Fruit fly (Drosophila melanogaster) whole organism, prepupa: ENCODE measurements around the gene Jhbp2.

Experiments used
- CG10631 ChIP-seq: fragments of 200-800 bp; sonication (Bioruptor generic); optimal IDR thresholded peaks from 2 replicates; lab custom pipeline; 2016; ENCODE audit warnings: missing biosample characterization, missing genetic modification characterization
- CG10669 ChIP-seq: fragments of 200-800 bp; sonication (Bioruptor generic); optimal IDR thresholded peaks from 3 replicates; lab custom pipeline; 2018; ENCODE audit warnings: missing biosample characterization, mild to moderate bottlenecking, missing genetic modification characterization, moderate library complexity
- CG11294 ChIP-seq: fragments of 200-800 bp; sonication (Bioruptor generic); IDR thresholded peaks from 2 replicates; pipeline ENCODE4 v1.3.6; 2022; ENCODE audit warnings: missing biosample characterization, missing genetic modification characterization
- CG11762 ChIP-seq: fragments of 200-800 bp; sonication (Bioruptor generic); optimal IDR thresholded peaks from 3 replicates; lab custom pipeline; 2016; ENCODE audit warnings: missing biosample characterization, missing genetic modification characterization; ENCODE audit not compliant: insufficient read depth
- CG11902 ChIP-seq: fragments of 200-800 bp; sonication (Bioruptor generic); optimal IDR thresholded peaks from 3 replicates; lab custom pipeline; 2016; ENCODE audit warnings: missing biosample characterization, missing genetic modification characterization
- CG15336 ChIP-seq: fragments of 200-800 bp; sonication (Bioruptor generic); IDR thresholded peaks from 2 replicates; pipeline ENCODE4 v1.3.6; 2022; ENCODE audit warnings: missing biosample characterization, missing genetic modification characterization
- CG1621 ChIP-seq: fragments of 200-800 bp; sonication (Bioruptor generic); optimal IDR thresholded peaks from 3 replicates; lab custom pipeline; 2018; ENCODE audit warnings: missing biosample characterization, mild to moderate bottlenecking, missing genetic modification characterization
- CG16779 ChIP-seq: fragments of 200-800 bp; sonication (Bioruptor generic); optimal IDR thresholded peaks from 3 replicates; lab custom pipeline; 2017; ENCODE audit warnings: missing biosample characterization, mild to moderate bottlenecking, missing genetic modification characterization
- CG3032 ChIP-seq: fragments of 200-800 bp; optimal IDR thresholded peaks from 2 replicates; lab custom pipeline; 2019; ENCODE audit warnings: missing biosample characterization, mild to moderate bottlenecking, missing genetic modification characterization, moderate library complexity
- CG31627 ChIP-seq: fragments of 200-800 bp; sonication (Bioruptor generic); optimal IDR thresholded peaks from 3 replicates; lab custom pipeline; 2016; ENCODE audit warnings: missing biosample characterization, missing genetic modification characterization
- CG32006 ChIP-seq: fragments of 200-800 bp; sonication (Bioruptor generic); optimal IDR thresholded peaks from 3 replicates; lab custom pipeline; 2017; ENCODE audit warnings: missing biosample characterization, mild to moderate bottlenecking, missing genetic modification characterization
- CG34406 ChIP-seq: fragments of 200-800 bp; sonication (Bioruptor generic); optimal IDR thresholded peaks from 3 replicates; lab custom pipeline; 2016; ENCODE audit warnings: missing biosample characterization, missing genetic modification characterization
- CG3919 ChIP-seq: fragments of 200-800 bp; sonication (Bioruptor generic); optimal IDR thresholded peaks from 3 replicates; lab custom pipeline; 2016; ENCODE audit warnings: missing biosample characterization, missing genetic modification characterization
- CG4318 ChIP-seq: fragments of 200-800 bp; sonication (Bioruptor generic); optimal IDR thresholded peaks from 3 replicates; lab custom pipeline; 2017; ENCODE audit warnings: missing biosample characterization, mild to moderate bottlenecking, missing genetic modification characterization
- CG6163 ChIP-seq: fragments of 200-800 bp; sonication (Bioruptor generic); IDR thresholded peaks from 3 replicates; pipeline ENCODE4 v1.3.6; 2022; ENCODE audit warnings: missing biosample characterization, missing genetic modification characterization
- CG6276 ChIP-seq: fragments of 200-800 bp; sonication (Bioruptor generic); optimal IDR thresholded peaks from 2 replicates; lab custom pipeline; 2017; ENCODE audit warnings: missing biosample characterization, mild to moderate bottlenecking, missing genetic modification characterization
- CG6792 ChIP-seq: fragments of 200-800 bp; sonication (Bioruptor generic); optimal IDR thresholded peaks from 3 replicates; lab custom pipeline; 2016; ENCODE audit warnings: missing biosample characterization, missing genetic modification characterization
- CG6808 ChIP-seq: fragments of 200-800 bp; sonication (Bioruptor generic); optimal IDR thresholded peaks from 3 replicates; lab custom pipeline; 2017; ENCODE audit warnings: missing biosample characterization, missing genetic modification characterization, mild to moderate bottlenecking, moderate library complexity, missing genetic modification reagents
- CG6854 ChIP-seq: fragments of 200-800 bp; sonication (Bioruptor generic); optimal IDR thresholded peaks from 2 replicates; lab custom pipeline; 2017; ENCODE audit warnings: missing biosample characterization, mild to moderate bottlenecking, missing genetic modification characterization
- CG7368 ChIP-seq: fragments of 200-800 bp; sonication (Bioruptor generic); optimal IDR thresholded peaks from 3 replicates; lab custom pipeline; 2016; ENCODE audit warnings: missing biosample characterization, missing genetic modification characterization
- CG8119 ChIP-seq: fragments of 200-800 bp; sonication (Bioruptor generic); IDR thresholded peaks from 3 replicates; pipeline ENCODE4 v1.3.6; 2022; ENCODE audit warnings: missing biosample characterization, missing genetic modification characterization
- CG8319 ChIP-seq: fragments of 200-800 bp; sonication (Bioruptor generic); optimal IDR thresholded peaks from 3 replicates; lab custom pipeline; 2016; ENCODE audit warnings: missing biosample characterization, missing genetic modification characterization
- CG8632 ChIP-seq: fragments of 200-800 bp; sonication (Bioruptor generic); optimal IDR thresholded peaks from 3 replicates; lab custom pipeline; 2016; ENCODE audit warnings: missing biosample characterization, missing genetic modification characterization
- CG9139 ChIP-seq: fragments of 200-800 bp; sonication (Bioruptor generic); optimal IDR thresholded peaks from 3 replicates; lab custom pipeline; 2017; ENCODE audit warnings: missing biosample characterization, mild to moderate bottlenecking, missing genetic modification characterization
- Eip75B ChIP-seq: fragments of 200-800 bp; sonication (Bioruptor generic); optimal IDR thresholded peaks from 3 replicates; lab custom pipeline; 2016; ENCODE audit warnings: missing biosample characterization, missing genetic modification characterization
- Eip78C ChIP-seq: fragments of 200-800 bp; sonication (Bioruptor generic); peaks from one replicate; lab custom pipeline; 2016; ENCODE audit warnings: missing biosample characterization, missing genetic modification characterization
- Gug ChIP-seq: fragments of 200-800 bp; sonication (Bioruptor generic); IDR thresholded peaks from 2 replicates; pipeline ENCODE4 v1.3.6; 2022; ENCODE audit warnings: missing biosample characterization, missing genetic modification characterization
- Hr38 ChIP-seq: sonication (Bioruptor generic); optimal IDR thresholded peaks from 2 replicates; lab custom pipeline; 2016; ENCODE audit warnings: missing biosample characterization, missing genetic modification characterization
- Hr39 ChIP-seq: fragments of 200-800 bp; sonication (Bioruptor generic); optimal IDR thresholded peaks from 2 replicates; lab custom pipeline; 2016; ENCODE audit warnings: missing biosample characterization, missing genetic modification characterization
- Hr4 ChIP-seq: fragments of 200-800 bp; sonication (Bioruptor generic); optimal IDR thresholded peaks from 3 replicates; lab custom pipeline; 2016; ENCODE audit warnings: missing biosample characterization, missing genetic modification characterization
- Lpt ChIP-seq: fragments of 200-800 bp; sonication (Bioruptor generic); optimal IDR thresholded peaks from 3 replicates; lab custom pipeline; 2016; ENCODE audit warnings: missing biosample characterization, missing genetic modification characterization
- Met ChIP-seq: fragments of 200-800 bp; sonication (Bioruptor generic); optimal IDR thresholded peaks from 3 replicates; lab custom pipeline; 2016; ENCODE audit warnings: missing biosample characterization, missing genetic modification characterization
- OdsH ChIP-seq: fragments of 200-800 bp; sonication (Bioruptor generic); optimal IDR thresholded peaks from 3 replicates; lab custom pipeline; 2016; ENCODE audit warnings: missing biosample characterization, missing genetic modification characterization
- Sox14 ChIP-seq: fragments of 200-800 bp; sonication (Bioruptor generic); optimal IDR thresholded peaks from 3 replicates; lab custom pipeline; 2016; ENCODE audit warnings: missing biosample characterization, missing genetic modification characterization
- Sox15 ChIP-seq: fragments of 200-800 bp; sonication (Bioruptor generic); optimal IDR thresholded peaks from 3 replicates; lab custom pipeline; 2016; ENCODE audit warnings: missing biosample characterization, missing genetic modification characterization
- achi ChIP-seq: fragments of 200-800 bp; sonication (Bioruptor generic); optimal IDR thresholded peaks from 3 replicates; lab custom pipeline; 2016; ENCODE audit warnings: missing biosample characterization, missing genetic modification characterization
- acj6 ChIP-seq: fragments of 200-800 bp; sonication (Bioruptor generic); optimal IDR thresholded peaks from 3 replicates; lab custom pipeline; 2016; ENCODE audit warnings: missing biosample characterization, missing genetic modification characterization
- cyc ChIP-seq: fragments of 200-800 bp; sonication (Bioruptor generic); optimal IDR thresholded peaks from 3 replicates; lab custom pipeline; 2016; ENCODE audit warnings: missing biosample characterization, missing genetic modification characterization
- dac ChIP-seq: fragments of 200-800 bp; sonication (Bioruptor generic); optimal IDR thresholded peaks from 2 replicates; lab custom pipeline; 2017; ENCODE audit warnings: missing biosample characterization, mild to moderate bottlenecking, missing genetic modification characterization
- dsx ChIP-seq: fragments of 200-800 bp; optimal IDR thresholded peaks from 3 replicates; lab custom pipeline; 2019; ENCODE audit warnings: missing biosample characterization, mild to moderate bottlenecking, missing genetic modification characterization, moderate library complexity; ENCODE audit not compliant: poor library complexity, severe bottlenecking
- eg ChIP-seq: fragments of 200-800 bp; sonication (Bioruptor generic); IDR thresholded peaks from 3 replicates; pipeline ENCODE4 v1.3.6; 2022; ENCODE audit warnings: missing biosample characterization, missing genetic modification characterization
- esn ChIP-seq: fragments of 200-800 bp; sonication (Bioruptor generic); optimal IDR thresholded peaks from 2 replicates; lab custom pipeline; 2016; ENCODE audit warnings: missing biosample characterization, mild to moderate bottlenecking, missing genetic modification characterization, moderate library complexity
- fd59A ChIP-seq: fragments of 200-800 bp; sonication (Bioruptor generic); optimal IDR thresholded peaks from 2 replicates; lab custom pipeline; 2017; ENCODE audit warnings: missing biosample characterization, mild to moderate bottlenecking, missing genetic modification characterization, missing genetic modification reagents
- fd85E ChIP-seq: fragments of 200-800 bp; sonication (Bioruptor generic); optimal IDR thresholded peaks from 3 replicates; lab custom pipeline; 2016; ENCODE audit warnings: missing biosample characterization, missing genetic modification characterization
- fkh ChIP-seq: fragments of 200-800 bp; sonication (Bioruptor generic); optimal IDR thresholded peaks from 3 replicates; lab custom pipeline; 2017; ENCODE audit warnings: missing biosample characterization, mild to moderate bottlenecking, missing genetic modification characterization, moderate library complexity
- lz ChIP-seq: fragments of 200-800 bp; sonication (Bioruptor generic); optimal IDR thresholded peaks from 3 replicates; lab custom pipeline; 2016; ENCODE audit warnings: missing biosample characterization, missing genetic modification characterization
- pdm3 ChIP-seq: fragments of 200-800 bp; sonication (Bioruptor generic); optimal IDR thresholded peaks from 3 replicates; lab custom pipeline; 2016; ENCODE audit warnings: missing biosample characterization, missing genetic modification characterization
- salr ChIP-seq, 2 experiments: fragments of 200-800 bp; sonication (Bioruptor generic); optimal IDR thresholded peaks; 3 replicates each; lab custom pipeline; 2016 to 2018; ENCODE audit warnings: missing biosample characterization in 2 of 2, missing genetic modification characterization in 2 of 2, mild to moderate bottlenecking in 1 of 2
- ss ChIP-seq, 2 experiments: fragments of 200-800 bp; sonication (Bioruptor generic); optimal IDR thresholded peaks; 2 replicates in 1 of 2; 3 replicates in 1 of 2; lab custom pipeline; 2017 to 2018; ENCODE audit warnings: mild to moderate bottlenecking in 2 of 2, missing biosample characterization in 2 of 2, missing genetic modification characterization in 2 of 2, moderate library complexity in 1 of 2
- svp ChIP-seq: fragments of 200-800 bp; sonication (Bioruptor generic); peaks from one replicate; lab custom pipeline; 2016; ENCODE audit warnings: missing biosample characterization, missing genetic modification characterization
- topi ChIP-seq: fragments of 200-800 bp; sonication (Bioruptor generic); optimal IDR thresholded peaks from 3 replicates; lab custom pipeline; 2016; ENCODE audit warnings: missing biosample characterization, missing genetic modification characterization
- vri ChIP-seq: fragments of 200-800 bp; sonication (Bioruptor generic); optimal IDR thresholded peaks from 3 replicates; lab custom pipeline; 2016; ENCODE audit warnings: missing biosample characterization, mild to moderate bottlenecking, missing genetic modification characterization

Gene Jhbp2

DNA sequence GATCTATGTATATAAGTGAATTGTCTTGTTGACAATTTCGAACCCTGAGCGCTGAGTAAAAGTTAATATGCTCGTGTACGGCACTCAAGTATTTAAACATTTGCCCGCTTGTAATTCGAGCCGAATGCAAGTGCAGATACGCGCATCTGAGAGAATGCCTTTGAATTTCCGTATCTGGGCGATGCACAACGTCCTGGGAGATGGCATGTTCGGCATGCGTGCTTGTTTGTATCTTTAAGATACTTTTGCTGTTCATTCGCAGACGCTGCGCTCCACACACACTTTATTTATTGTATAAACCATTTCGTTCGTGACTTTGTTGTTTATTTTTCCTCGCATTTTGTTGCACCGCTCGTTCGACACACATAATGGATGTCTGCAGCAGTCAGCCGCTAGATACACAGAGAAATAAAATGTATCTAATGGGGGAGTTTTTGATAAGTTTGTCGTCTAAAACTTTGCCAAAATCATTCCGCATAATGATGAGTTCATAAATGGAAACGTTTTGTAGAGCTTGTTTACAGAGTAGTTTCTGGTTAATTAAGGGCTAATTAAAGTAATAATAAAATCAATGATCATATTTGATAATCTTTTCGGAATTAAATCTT, 12.7 kb upstream of the Jhbp2 start:
- TF ChIP-seq CG9139: peak; percentile 4
- TF ChIP-seq Hr38 (GFP tag; lab: Kevin White, UChicago): no peak
- TF ChIP-seq Sox15: no peak
- TF ChIP-seq Lpt: no peak
- TF ChIP-seq CG34406 (GFP tag; lab: Kevin White, UChicago): no peak
- TF ChIP-seq CG11902 (GFP tag; lab: Kevin White, UChicago): no peak
- TF ChIP-seq Hr39: no peak
- no peak for TF ChIP-seq CG8632 (GFP tag; lab: Kevin White, UChicago)
- no peak for TF ChIP-seq CG6808 (GFP tag; lab: Kevin White, UChicago)
- TF ChIP-seq esn (GFP tag; lab: Kevin White, UChicago): peak; percentile 13
- TF ChIP-seq CG1621 (tag; lab: Kevin White, UChicago): no peak
- TF ChIP-seq CG16779: no peak
- TF ChIP-seq CG11762 (GFP tag; lab: Kevin White, UChicago): no peak
- 0 out of 3 replicates have a peak, but pooled peaks have one; percentile 37 for TF ChIP-seq CG8119
- TF ChIP-seq achi: no peak
- no peak for TF ChIP-seq eg
- TF ChIP-seq CG3919 (GFP tag; lab: Kevin White, UChicago): peak; percentile 0
- no peak for TF ChIP-seq Gug (GFP tag; lab: Robert Waterston, UW)
- TF ChIP-seq topi (GFP tag; lab: Kevin White, UChicago): no peak
- peak; percentile 50 for TF ChIP-seq svp (GFP tag; lab: Kevin White, UChicago)
- no peak for TF ChIP-seq CG6792 (GFP tag; lab: Kevin White, UChicago)
- TF ChIP-seq CG6276 (GFP tag; lab: Kevin White, UChicago): peak; percentile 18
- TF ChIP-seq CG6163: 0 out of 3 replicates have a peak, but pooled peaks have one; percentile 38
- no peak for TF ChIP-seq cyc (GFP tag; lab: Kevin White, UChicago)
- TF ChIP-seq CG3032: peak; percentile 16
- peak; percentile 16 for TF ChIP-seq pdm3
- TF ChIP-seq CG10631: peak; percentile 6
- peak; percentile 19 for TF ChIP-seq CG10669 (GFP tag; lab: Kevin White, UChicago)
- TF ChIP-seq dsx (GFP tag; lab: Kevin White, UChicago): peak; percentile 65
- TF ChIP-seq CG6854: no peak
- TF ChIP-seq ss (GFP tag; optimal IDR thresholded peaks at IDR 0.05; lab: Kevin White, UChicago): peak in 1 of 2 experiments; percentile 91
- no peak for TF ChIP-seq lz (GFP tag; lab: Kevin White, UChicago)
- peak; percentile 53 for TF ChIP-seq Hr4
- no peak for TF ChIP-seq Met
- no peak for TF ChIP-seq Sox14 (GFP tag; lab: Kevin White, UChicago)
- peak in 1 of 2 experiments; percentile 47 for TF ChIP-seq salr (GFP tag; optimal IDR thresholded peaks at IDR 0.05; lab: Kevin White, UChicago)
- no peak for TF ChIP-seq CG7368 (GFP tag; lab: Kevin White, UChicago)
- TF ChIP-seq fkh: peak; percentile 19
- no peak for TF ChIP-seq dac (GFP tag; lab: Kevin White, UChicago)
- no peak for TF ChIP-seq Eip75B
- no peak for TF ChIP-seq OdsH (GFP tag; lab: Kevin White, UChicago)
- no peak for TF ChIP-seq vri (GFP tag; lab: Kevin White, UChicago)
- TF ChIP-seq Eip78C (GFP tag; lab: Kevin White, UChicago): peak; percentile 68
- TF ChIP-seq CG11294 (GFP tag; lab: Robert Waterston, UW): no peak
- TF ChIP-seq CG31627 (GFP tag; lab: Kevin White, UChicago): no peak
- TF ChIP-seq fd59A: no peak
- peak; percentile 39 for TF ChIP-seq acj6 (GFP tag; lab: Kevin White, UChicago)
- peak; percentile 36 for TF ChIP-seq CG4318 (GFP tag; lab: Kevin White, UChicago)
- no peak for TF ChIP-seq CG8319 (GFP tag; lab: Kevin White, UChicago)
- 0 out of 2 replicates have a peak, but pooled peaks have one; percentile 6 for TF ChIP-seq CG15336 (GFP tag; lab: Robert Waterston, UW)
- TF ChIP-seq fd85E (GFP tag; lab: Kevin White, UChicago): no peak
- peak; percentile 58 for TF ChIP-seq CG32006 (GFP tag; lab: Kevin White, UChicago)
